Fruit fly (Drosophila melanogaster): Measurements from ENCODE around the gene ACXC.

DNA sequence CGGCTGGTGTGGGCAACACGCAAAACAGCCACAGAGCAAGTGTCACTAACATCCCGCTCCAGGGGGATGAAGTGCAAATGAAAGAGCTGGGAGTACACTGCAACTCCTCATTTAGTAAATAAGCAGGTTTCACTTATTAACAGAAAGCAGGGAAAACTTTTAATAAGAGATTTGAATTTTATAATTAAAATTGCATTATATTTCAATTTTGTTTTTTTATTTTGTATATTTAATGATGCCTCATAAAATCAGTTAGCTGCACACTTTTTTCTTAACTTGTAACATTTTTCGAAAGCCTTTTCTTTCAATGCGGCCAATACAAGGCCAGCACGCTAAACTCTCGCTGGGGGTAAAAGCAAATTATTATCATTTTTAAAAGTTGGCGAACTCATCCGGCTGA lies 44.8 kb upstream of the ACXC start:
- TF ChIP-seq spab (GFP tag; optimal IDR thresholded peaks at IDR 0.05) = no peak
- TF ChIP-seq acj6 (GFP tag; optimal IDR thresholded peaks at IDR 0.05) = no peak
- no peak for TF ChIP-seq eg (GFP tag; IDR thresholded peaks at IDR 0.05)
- no peak for TF ChIP-seq salr (GFP tag; optimal IDR thresholded peaks at IDR 0.05)

Measured in whole organism, prepupa.